Worm (Caenorhabditis elegans) whole organism, midembryonic: Measurements from ENCODE around the gene fip-1.

Experiments
- cog-1 ChIP-seq: sonication (generic microtip); optimal IDR thresholded peaks from 2 replicates; lab custom pipeline; 2016; ENCODE audit warnings: missing genetic modification characterization, missing compliant biosample characterization
- flt-1 ChIP-seq: fragments of 200-800 bp; sonication (Bioruptor generic); IDR thresholded peaks from 2 replicates; pipeline ENCODE4 v1.3.6; 2022; ENCODE audit warnings: missing genetic modification characterization, missing compliant biosample characterization
- klf-2 ChIP-seq: fragments of 200-800 bp; sonication (Bioruptor generic); conservative IDR thresholded peaks from 2 replicates; pipeline ENCODE4 v1.3.6; 2022; ENCODE audit warnings: missing genetic modification reagents, missing genetic modification characterization, missing compliant biosample characterization
- ref-1 ChIP-seq: fragments of 200-800 bp; sonication (Bioruptor generic); conservative IDR thresholded peaks from 2 replicates; pipeline ENCODE4 v1.3.6; 2022; ENCODE audit warnings: missing genetic modification reagents, missing genetic modification characterization, missing compliant biosample characterization

DNA sequence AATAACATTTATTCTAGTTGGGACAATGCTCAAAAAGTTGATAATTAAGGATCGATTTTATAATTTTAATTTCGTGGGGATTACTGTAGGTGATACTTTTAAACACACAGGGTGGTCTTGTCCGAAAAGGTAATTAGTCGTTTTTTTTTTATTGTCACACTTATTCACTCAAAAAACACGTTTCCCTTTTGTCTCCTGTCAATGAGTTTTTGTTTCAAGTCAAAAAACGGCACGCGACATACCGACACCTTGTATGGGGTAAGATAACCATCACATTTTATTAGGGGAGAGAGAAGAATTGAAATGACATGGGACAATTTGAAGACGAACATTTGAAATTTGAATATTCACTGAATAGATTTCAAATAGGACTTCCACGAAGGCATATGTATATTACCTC is 14.4 kb upstream of the fip-1 start:
- TF ChIP-seq flt-1 (GFP tag; lab: Robert Waterston, UW) (no peak), cog-1 (tag; lab: Kevin White, UChicago) (no peak), klf-2 (GFP tag; lab: Robert Waterston, UW) (no peak), ref-1 (GFP tag; lab: Robert Waterston, UW) (no peak)
